Worm (Caenorhabditis elegans) whole organism, L2 larva: Measurements from ENCODE around the gene pyc-1.

Source experiments
- F13H6.1 ChIP-seq: sonication (generic microtip); optimal IDR thresholded peaks from 2 replicates; lab custom pipeline; 2016; ENCODE audit warnings: missing genetic modification characterization, missing compliant biosample characterization
- R02D3.7 ChIP-seq: fragments of 150-350 bp; optimal IDR thresholded peaks from 2 replicates; lab custom pipeline; 2014; ENCODE audit warnings: missing biosample characterization, missing genetic modification characterization
- aly-2 ChIP-seq: fragments of 150-350 bp; optimal IDR thresholded peaks from 2 replicates; lab custom pipeline; 2014; ENCODE audit warnings: missing biosample characterization, missing genetic modification characterization
- ceh-16 ChIP-seq: fragments of 150-350 bp; optimal IDR thresholded peaks from 2 replicates; lab custom pipeline; 2014; ENCODE audit warnings: missing biosample characterization, missing genetic modification characterization
- elt-3 ChIP-seq: sonication (generic microtip); optimal IDR thresholded peaks from 2 replicates; lab custom pipeline; 2017; ENCODE audit warnings: missing biosample characterization, missing genetic modification characterization
- nhr-12 ChIP-seq: fragments of 150-350 bp; optimal IDR thresholded peaks from 2 replicates; lab custom pipeline; 2014; ENCODE audit warnings: missing biosample characterization, missing genetic modification characterization
- nhr-237 ChIP-seq: fragments of 150-350 bp; optimal IDR thresholded peaks from 2 replicates; lab custom pipeline; 2014; ENCODE audit warnings: missing biosample characterization, missing genetic modification characterization
- nhr-6 ChIP-seq: fragments of 150-350 bp; optimal IDR thresholded peaks from 2 replicates; lab custom pipeline; 2014; ENCODE audit warnings: missing biosample characterization, missing genetic modification characterization

- TF ChIP-seq elt-3 (tag; lab: Kevin White, UChicago): no peak
- TF ChIP-seq nhr-12 (tag; lab: Kevin White, UChicago): no peak
- no peak for TF ChIP-seq nhr-6 (tag; lab: Kevin White, UChicago)
- no peak for TF ChIP-seq nhr-237 (tag; lab: Kevin White, UChicago)
- no peak for TF ChIP-seq aly-2 (tag; lab: Kevin White, UChicago)
- TF ChIP-seq ceh-16 (tag; lab: Kevin White, UChicago): no peak
- TF ChIP-seq F13H6.1 (tag; lab: Kevin White, UChicago): no peak
- TF ChIP-seq R02D3.7: no peak
Measured at ce11 chrV:11770053-11770517, 52.2 kb downstream of the pyc-1 start, which contains the start of gene F55A11.4.
